Fruit fly (Drosophila melanogaster) whole organism, adult: ENCODE results near the gene CG34337.

Source experiments
- CG11617 ChIP-seq: fragments of 200-800 bp; sonication (Bioruptor generic); optimal IDR thresholded peaks from 2 replicates; lab custom pipeline; 2017; ENCODE audit warnings: mild to moderate bottlenecking, missing biosample characterization, missing genetic modification reagents, missing genetic modification characterization
- CG14711 ChIP-seq: fragments of 200-800 bp; sonication (Bioruptor generic); optimal IDR thresholded peaks from 2 replicates; lab custom pipeline; 2018; ENCODE audit warnings: missing biosample characterization, mild to moderate bottlenecking, missing genetic modification characterization, moderate library complexity
- CG33017 ChIP-seq: fragments of 200-800 bp; sonication (Bioruptor generic); optimal IDR thresholded peaks from 2 replicates; lab custom pipeline; 2018; ENCODE audit warnings: missing biosample characterization, mild to moderate bottlenecking, missing genetic modification characterization, moderate library complexity
- CG5204 ChIP-seq: fragments of 200-800 bp; sonication (Bioruptor generic); optimal IDR thresholded peaks from 2 replicates; lab custom pipeline; 2016; ENCODE audit warnings: missing biosample characterization, missing genetic modification characterization
- CG7045 ChIP-seq: fragments of 200-800 bp; sonication (Bioruptor generic); optimal IDR thresholded peaks from 2 replicates; lab custom pipeline; 2017; ENCODE audit warnings: missing biosample characterization, mild to moderate bottlenecking, missing genetic modification characterization
- CG7101 ChIP-seq: fragments of 200-800 bp; sonication (Bioruptor generic); optimal IDR thresholded peaks from 2 replicates; lab custom pipeline; 2018; ENCODE audit warnings: missing biosample characterization, mild to moderate bottlenecking, missing genetic modification characterization, moderate library complexity
- Clk ChIP-seq: fragments of 200-800 bp; sonication (Bioruptor generic); optimal IDR thresholded peaks from 2 replicates; lab custom pipeline; 2017; ENCODE audit warnings: missing biosample characterization, missing genetic modification characterization
- Crg-1 ChIP-seq: fragments of 200-800 bp; sonication (Bioruptor generic); optimal IDR thresholded peaks from 2 replicates; lab custom pipeline; 2016; ENCODE audit warnings: missing biosample characterization, missing genetic modification characterization
- Hr96 ChIP-seq: fragments of 200-800 bp; sonication (Bioruptor generic); optimal IDR thresholded peaks from 2 replicates; lab custom pipeline; 2016; ENCODE audit warnings: missing biosample characterization, missing genetic modification characterization
- Mnt ChIP-seq: fragments of 200-800 bp; sonication (Bioruptor generic); optimal IDR thresholded peaks from 2 replicates; lab custom pipeline; 2016; ENCODE audit warnings: missing biosample characterization, mild to moderate bottlenecking, missing genetic modification characterization
- bab1 ChIP-seq: fragments of 200-800 bp; sonication (Bioruptor generic); optimal IDR thresholded peaks from 3 replicates; lab custom pipeline; 2019; ENCODE audit warnings: missing biosample characterization, mild to moderate bottlenecking, missing genetic modification characterization, moderate library complexity
- cic ChIP-seq: fragments of 200-800 bp; sonication (Bioruptor generic); optimal IDR thresholded peaks from 2 replicates; lab custom pipeline; 2017; ENCODE audit warnings: missing biosample characterization, mild to moderate bottlenecking, missing genetic modification characterization, moderate library complexity
- pad ChIP-seq: fragments of 200-800 bp; sonication (Bioruptor generic); optimal IDR thresholded peaks from 3 replicates; lab custom pipeline; 2017; ENCODE audit warnings: missing biosample characterization, missing genetic modification characterization, mild to moderate bottlenecking, moderate library complexity, missing genetic modification reagents

- TF ChIP-seq Crg-1 (no peak), CG7101 (tag; lab: Kevin White, UChicago) (no peak), bab1 (no peak), CG33017 (no peak), CG5204 (GFP tag; lab: Kevin White, UChicago) (no peak), CG11617 (no peak), Hr96 (GFP tag; lab: Kevin White, UChicago) (no peak), pad (GFP tag; lab: Kevin White, UChicago) (no peak), CG7045 (GFP tag; lab: Kevin White, UChicago) (no peak), cic (no peak), Clk (GFP tag; lab: Kevin White, UChicago) (no peak), CG14711 (no peak), Mnt (GFP tag; lab: Kevin White, UChicago) (no peak)
Observed at dm6 chrX:7403074-7403473, 14.0 kb upstream of the CG34337 start, which contains the start of gene CG15035.
